Worm (Caenorhabditis elegans): ENCODE measurements around the gene comt-2.

ce11 chrV:16447735-16448134, 46.6 kb downstream of the comt-2 start, which contains the start of gene T08G3.13:
- TF ChIP-seq cog-1 (tag; optimal IDR thresholded peaks at IDR 0.05) (no peak), ref-1 (GFP tag; conservative IDR thresholded peaks at IDR 0.05) (no peak)

Data from whole organism, midembryonic.